Worm (Caenorhabditis elegans): Measurements from ENCODE around the gene copb-2.

The copb-2 gene

DNA sequence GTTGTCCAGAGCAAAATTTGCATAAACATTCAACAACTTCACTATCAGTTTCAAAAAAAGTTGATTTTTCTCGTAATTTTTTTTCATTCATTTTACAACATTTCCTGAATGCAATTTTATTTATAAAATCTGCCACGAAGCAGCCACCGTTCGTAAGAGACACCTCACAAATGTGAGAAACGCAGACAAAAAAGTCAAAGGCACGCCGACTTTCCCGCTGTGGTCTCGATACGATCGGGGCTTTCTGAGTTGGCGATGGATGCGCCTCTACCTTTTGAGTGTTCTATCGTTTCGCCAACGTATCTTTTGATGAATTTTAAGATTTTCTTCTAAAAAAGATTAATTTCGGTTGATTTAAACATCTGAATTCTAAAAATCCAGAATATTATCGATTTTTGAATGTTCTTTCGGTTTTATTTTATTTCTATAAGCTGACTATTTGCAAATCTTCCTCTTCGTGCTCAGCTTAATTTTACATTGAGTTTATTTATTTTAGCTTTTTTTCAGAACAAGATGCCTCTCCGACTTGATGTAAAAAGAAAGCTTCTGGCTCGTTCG, at the start of gene copb-2:
copb-2 (plus strand) TSS at position 508 of the 558 bp plus-strand sequence.
- no peak for TF ChIP-seq elt-3 (tag; optimal IDR thresholded peaks at IDR 0.05)
- no peak for TF ChIP-seq sea-2 (GFP tag; optimal IDR thresholded peaks at IDR 0.05)
- TF ChIP-seq nhr-237 (tag; optimal IDR thresholded peaks at IDR 0.05): no peak
- TF ChIP-seq egl-5 (tag; optimal IDR thresholded peaks at IDR 0.05): peak; percentile 22
- no peak for TF ChIP-seq daf-12 (tag; optimal IDR thresholded peaks at IDR 0.05)
- TF ChIP-seq fos-1 (tag; optimal IDR thresholded peaks at IDR 0.05): no peak
- peak; percentile 85 for TF ChIP-seq snpc-4 (tag; optimal IDR thresholded peaks at IDR 0.05)
- TF ChIP-seq nhr-76 (tag; optimal IDR thresholded peaks at IDR 0.05): no peak
- no peak for TF ChIP-seq nhr-43 (tag; optimal IDR thresholded peaks at IDR 0.05; ENCODE audit: poor library complexity, severe bottlenecking)
- TF ChIP-seq ceh-9 (tag; optimal IDR thresholded peaks at IDR 0.05): no peak
- no peak for TF ChIP-seq aly-2 (tag; optimal IDR thresholded peaks at IDR 0.05)
- TF ChIP-seq jun-1 (tag; optimal IDR thresholded peaks at IDR 0.05): no peak
- no peak for TF ChIP-seq ama-1 (optimal IDR thresholded peaks at IDR 0.05)
- no peak for TF ChIP-seq ztf-11 (tag; optimal IDR thresholded peaks at IDR 0.05)
- TF ChIP-seq elt-1 (tag; optimal IDR thresholded peaks at IDR 0.05): no peak
- no peak for TF ChIP-seq tbx-2 (tag; optimal IDR thresholded peaks at IDR 0.05)
- peak; percentile 57 for TF ChIP-seq nhr-23 (tag; optimal IDR thresholded peaks at IDR 0.05)
- TF ChIP-seq ceh-82 (tag; optimal IDR thresholded peaks at IDR 0.05): no peak
- no peak for TF ChIP-seq egl-27 (tag; optimal IDR thresholded peaks at IDR 0.05)
- TF ChIP-seq lin-15B (tag; optimal IDR thresholded peaks at IDR 0.05): peak; percentile 74
- TF ChIP-seq eor-1 (tag; optimal IDR thresholded peaks at IDR 0.05): no peak
- TF ChIP-seq unc-39 (tag; optimal IDR thresholded peaks at IDR 0.05): no peak
- TF ChIP-seq zag-1 (tag; optimal IDR thresholded peaks at IDR 0.05): no peak
- peak; percentile 78 for TF ChIP-seq nfya-1 (tag; optimal IDR thresholded peaks at IDR 0.05; ENCODE audit: insufficient read depth)
- TF ChIP-seq pqm-1 (tag; optimal IDR thresholded peaks at IDR 0.05): no peak
- TF ChIP-seq skn-1 (tag; optimal IDR thresholded peaks at IDR 0.05): no peak
- TF ChIP-seq elt-2 (tag; optimal IDR thresholded peaks at IDR 0.05): peak; percentile 43
- TF ChIP-seq hmg-11 (tag; optimal IDR thresholded peaks at IDR 0.05): peak; percentile 77
- TF ChIP-seq lin-39 (tag; optimal IDR thresholded peaks at IDR 0.05): no peak
- TF ChIP-seq nhr-25 (tag; optimal IDR thresholded peaks at IDR 0.05): no peak
- TF ChIP-seq ceh-28 (tag; optimal IDR thresholded peaks at IDR 0.05): peak; percentile 50

DNA sequence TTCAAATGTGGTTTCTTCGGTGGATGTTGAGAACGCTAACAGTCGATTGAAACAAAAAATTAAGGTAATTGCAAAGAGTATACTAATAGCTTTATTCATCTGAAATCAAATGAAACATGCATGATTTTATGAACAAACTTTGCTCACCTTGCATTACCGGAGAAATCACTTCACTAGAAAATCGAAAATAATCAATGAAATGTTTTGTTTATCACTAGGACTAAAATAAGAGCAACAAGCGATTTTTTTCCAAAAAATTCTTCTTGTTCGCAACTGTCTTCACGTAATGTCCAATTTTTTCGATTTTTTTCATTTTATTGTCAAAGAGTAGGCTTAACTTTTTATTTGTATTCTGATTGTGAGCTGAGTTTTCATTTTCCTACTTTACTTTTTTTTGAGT, 37.1 kb upstream of the copb-2 start, which contains the start of gene F56D5.9:
F56D5.9 (minus strand) TSS at position 101 of the 400 bp plus-strand sequence.
- TF ChIP-seq jun-1 (tag; optimal IDR thresholded peaks at IDR 0.05) (no peak), ceh-16 (tag; optimal IDR thresholded peaks at IDR 0.05) (no peak), unc-62 (GFP tag; optimal IDR thresholded peaks at IDR 0.05) (no peak), nfya-1 (tag; optimal IDR thresholded peaks at IDR 0.05; ENCODE audit: insufficient read depth) (no peak), lin-15B (tag; optimal IDR thresholded peaks at IDR 0.05) (no peak), ama-1 (optimal IDR thresholded peaks at IDR 0.05) (no peak), egl-27 (tag; optimal IDR thresholded peaks at IDR 0.05) (no peak), zag-1 (tag; optimal IDR thresholded peaks at IDR 0.05) (no peak), nhr-23 (tag; optimal IDR thresholded peaks at IDR 0.05) (no peak), lin-39 (tag; optimal IDR thresholded peaks at IDR 0.05) (no peak), snpc-4 (tag; optimal IDR thresholded peaks at IDR 0.05) (no peak), nhr-67 (tag; optimal IDR thresholded peaks at IDR 0.05) (no peak), unc-39 (tag; optimal IDR thresholded peaks at IDR 0.05) (no peak), R02D3.7 (tag; optimal IDR thresholded peaks at IDR 0.05) (no peak), ZK546.5 (tag; optimal IDR thresholded peaks at IDR 0.05) (no peak), mml-1 (tag; optimal IDR thresholded peaks at IDR 0.05) (no peak)

DNA sequence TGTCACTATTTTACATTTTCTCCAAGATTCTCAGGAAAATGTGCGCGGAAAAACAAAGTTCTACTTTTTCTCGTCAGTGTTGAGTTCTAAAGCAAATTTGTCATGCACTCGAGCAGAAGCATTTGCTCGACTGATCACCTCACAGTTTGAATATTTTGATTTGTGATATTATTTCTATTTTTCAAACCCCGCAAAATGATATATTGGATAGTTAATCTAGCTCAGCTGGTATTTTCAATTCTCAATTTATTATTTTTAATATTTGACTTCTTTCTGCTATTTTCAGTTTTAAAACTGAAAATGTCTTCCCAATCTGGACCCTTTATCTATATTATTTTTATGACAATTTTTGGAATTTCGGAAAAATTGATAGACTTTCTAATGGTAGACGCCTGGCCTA, 36.4 kb upstream of the copb-2 start, which contains the start of gene srxa-2:
srxa-2 (plus strand) TSS at position 301 of the 400 bp plus-strand sequence.
- TF ChIP-seq ztf-4 (tag; optimal IDR thresholded peaks at IDR 0.05): no peak
- no peak for TF ChIP-seq ztf-11 (tag; optimal IDR thresholded peaks at IDR 0.05)
- TF ChIP-seq pha-4 (tag; optimal IDR thresholded peaks at IDR 0.05): no peak
- TF ChIP-seq sea-2 (GFP tag; optimal IDR thresholded peaks at IDR 0.05): no peak
- TF ChIP-seq pqm-1 (tag; optimal IDR thresholded peaks at IDR 0.05): no peak
- TF ChIP-seq ZK546.5 (tag; optimal IDR thresholded peaks at IDR 0.05): no peak
- TF ChIP-seq fkh-2 (tag; optimal IDR thresholded peaks at IDR 0.05): no peak
